Worm (Caenorhabditis elegans) whole organism, L1 larva: ENCODE measurements around the gene lin-14.

Source experiments
- C04F5.9 ChIP-seq: sonication (generic microtip); optimal IDR thresholded peaks from 2 replicates; lab custom pipeline; 2016; ENCODE audit warnings: missing genetic modification characterization, missing compliant biosample characterization
- ama-1 ChIP-seq: fragments of 150-350 bp; optimal IDR thresholded peaks from 2 replicates; lab custom pipeline; 2014
- ceh-90 ChIP-seq: sonication (generic microtip); optimal IDR thresholded peaks from 2 replicates; lab custom pipeline; 2016; ENCODE audit warnings: missing genetic modification characterization, missing compliant biosample characterization
- ces-1 ChIP-seq: fragments of 150-350 bp; optimal IDR thresholded peaks from 2 replicates; lab custom pipeline; 2014; ENCODE audit warnings: missing biosample characterization, missing genetic modification reagents, missing genetic modification characterization
- efl-1 ChIP-seq, 4 experiments: fragments of 150-350 bp; optimal IDR thresholded peaks in 3 of 4; peaks in 1 of 4; 1 replicate in 1 of 4; 2 replicates in 3 of 4; lab custom pipeline; 2014; ENCODE audit warnings: missing biosample characterization in 2 of 4, missing genetic modification characterization in 2 of 4, missing genetic modification reagents in 2 of 4
- egl-27 ChIP-seq, 2 experiments: fragments of 150-350 bp in 1 of 2; sonication (generic microtip); optimal IDR thresholded peaks; 3 replicates each; lab custom pipeline; 2017 to 2018; ENCODE audit warnings: missing biosample characterization in 2 of 2, missing genetic modification characterization in 2 of 2, missing genetic modification reagents in 2 of 2
- ets-5 ChIP-seq: fragments of 200-800 bp; sonication (Bioruptor generic); IDR thresholded peaks from 2 replicates; pipeline ENCODE4 v1.3.6; 2022; ENCODE audit warnings: missing genetic modification characterization, missing compliant biosample characterization
- lin-14 ChIP-seq: fragments of 200-800 bp; sonication (Bioruptor generic); optimal IDR thresholded peaks from 2 replicates; lab custom pipeline; 2018; ENCODE audit warnings: mild to moderate bottlenecking, missing genetic modification characterization, moderate library complexity, missing compliant biosample characterization
- lsy-2 ChIP-seq, 2 experiments: fragments of 150-350 bp; optimal IDR thresholded peaks; 2 replicates each; lab custom pipeline; 2014; ENCODE audit warnings: missing biosample characterization in 2 of 2, missing genetic modification characterization in 2 of 2
- nhr-11 ChIP-seq: fragments of 150-350 bp; optimal IDR thresholded peaks from 2 replicates; lab custom pipeline; 2014; ENCODE audit warnings: missing biosample characterization, missing genetic modification characterization
- nhr-76 ChIP-seq: sonication (generic microtip); optimal IDR thresholded peaks from 2 replicates; lab custom pipeline; 2017; ENCODE audit warnings: missing biosample characterization, missing genetic modification characterization
- nhr-77 ChIP-seq: fragments of 150-350 bp; optimal IDR thresholded peaks from 2 replicates; lab custom pipeline; 2014; ENCODE audit warnings: missing biosample characterization, missing genetic modification characterization
- snpc-4 ChIP-seq: fragments of 150-350 bp; optimal IDR thresholded peaks from 2 replicates; lab custom pipeline; 2014; ENCODE audit warnings: missing biosample characterization, missing genetic modification characterization
- sptf-1 ChIP-seq: fragments of 150-350 bp; optimal IDR thresholded peaks from 2 replicates; lab custom pipeline; 2014; ENCODE audit warnings: missing biosample characterization, missing genetic modification characterization

- TF ChIP-seq ama-1 (lab: Kevin White, UChicago) (no peak), C04F5.9 (tag; lab: Kevin White, UChicago) (no peak), nhr-76 (tag; lab: Kevin White, UChicago) (no peak), lin-14 (GFP tag; lab: Kevin White, UChicago) (no peak), sptf-1 (tag; lab: Kevin White, UChicago) (no peak), nhr-11 (tag; lab: Kevin White, UChicago) (no peak), lsy-2 (tag; optimal IDR thresholded peaks at IDR 0.05; lab: Kevin White, UChicago) (no peak), efl-1 (optimal IDR thresholded peaks at IDR 0.05; lab: Kevin White, UChicago) (no peak), efl-1 (GFP tag; optimal IDR thresholded peaks at IDR 0.05 in 1 of 2; lab: Kevin White, UChicago) (no peak), nhr-77 (no peak), egl-27 (tag; optimal IDR thresholded peaks at IDR 0.05; lab: Kevin White, UChicago) (no peak), ceh-90 (tag; lab: Kevin White, UChicago) (no peak), ces-1 (GFP tag; lab: Kevin White, UChicago) (no peak), snpc-4 (tag; lab: Kevin White, UChicago) (no peak), ets-5 (no peak)
Measured at ce11 chrX:11501967-11502366, 36.6 kb downstream of the lin-14 start, which contains the start of gene F29G6.1.
